Worm (Caenorhabditis elegans) whole organism, early embryonic: ENCODE data around the gene W08G11.3.

Experiments used
- B0310.2 ChIP-seq: sonication (generic microtip); optimal IDR thresholded peaks from 2 replicates; lab custom pipeline; 2016; ENCODE audit warnings: mild to moderate bottlenecking, missing genetic modification characterization, missing compliant biosample characterization
- F13C5.2 ChIP-seq: sonication (generic microtip); optimal IDR thresholded peaks from 2 replicates; lab custom pipeline; 2017; ENCODE audit warnings: mild to moderate bottlenecking, missing genetic modification characterization, inconsistent platforms, missing compliant biosample characterization
- aly-1 ChIP-seq: sonication (generic microtip); optimal IDR thresholded peaks from 2 replicates; lab custom pipeline; 2016; ENCODE audit warnings: missing genetic modification characterization, missing compliant biosample characterization
- ama-1 ChIP-seq: fragments of 150-350 bp; optimal IDR thresholded peaks from 2 replicates; lab custom pipeline; 2014
- ceh-13 ChIP-seq: fragments of 200-800 bp; sonication (Bioruptor generic); optimal IDR thresholded peaks from 2 replicates; lab custom pipeline; 2018; ENCODE audit warnings: mild to moderate bottlenecking, missing genetic modification characterization, missing compliant biosample characterization
- ceh-36 ChIP-seq: sonication (generic microtip); optimal IDR thresholded peaks from 2 replicates; lab custom pipeline; 2016; ENCODE audit warnings: missing genetic modification characterization, inconsistent platforms, missing compliant biosample characterization
- ets-7 ChIP-seq: sonication (generic microtip); optimal IDR thresholded peaks from 2 replicates; lab custom pipeline; 2016; ENCODE audit warnings: missing genotype, missing genetic modification characterization, missing compliant biosample characterization
- flt-1 ChIP-seq: fragments of 200-800 bp; sonication (Bioruptor generic); IDR thresholded peaks from 2 replicates; pipeline ENCODE4 v1.3.6; 2022; ENCODE audit warnings: missing genetic modification characterization, missing compliant biosample characterization
- hmbx-1 ChIP-seq: sonication (generic microtip); optimal IDR thresholded peaks from 2 replicates; lab custom pipeline; 2016; ENCODE audit warnings: mild to moderate bottlenecking, missing genetic modification characterization, missing compliant biosample characterization
- hmg-4 ChIP-seq: fragments of 200-800 bp; sonication (Bioruptor generic); optimal IDR thresholded peaks from 2 replicates; lab custom pipeline; 2018; ENCODE audit warnings: mild to moderate bottlenecking, missing genetic modification characterization, missing compliant biosample characterization
- hnd-1 ChIP-seq: sonication (generic microtip); optimal IDR thresholded peaks from 2 replicates; lab custom pipeline; 2016; ENCODE audit warnings: missing genetic modification characterization, missing compliant biosample characterization
- pes-1 ChIP-seq: fragments of 200-800 bp; sonication (Bioruptor generic); IDR thresholded peaks from 2 replicates; pipeline ENCODE4 v1.3.6; 2022; ENCODE audit warnings: missing genetic modification reagents, missing genetic modification characterization, missing compliant biosample characterization
- scrt-1 ChIP-seq: fragments of 200-800 bp; sonication (Bioruptor generic); IDR thresholded peaks from 2 replicates; pipeline ENCODE4 v1.3.6; 2022; ENCODE audit warnings: missing genetic modification characterization, missing compliant biosample characterization
- tbx-37 ChIP-seq: fragments of 200-800 bp; sonication (Bioruptor generic); conservative IDR thresholded peaks from 2 replicates; pipeline ENCODE4 v1.3.6; 2022; ENCODE audit warnings: missing genetic modification reagents, missing genetic modification characterization, missing compliant biosample characterization

- TF ChIP-seq pes-1 (GFP tag; lab: Robert Waterston, UW): no peak
- TF ChIP-seq ama-1: no peak
- no peak for TF ChIP-seq B0310.2
- TF ChIP-seq flt-1 (GFP tag; lab: Robert Waterston, UW): no peak
- no peak for TF ChIP-seq scrt-1 (GFP tag; lab: Robert Waterston, UW)
- no peak for TF ChIP-seq hnd-1
- no peak for TF ChIP-seq ets-7 (tag; lab: Kevin White, UChicago)
- no peak for TF ChIP-seq aly-1 (tag; lab: Kevin White, UChicago)
- TF ChIP-seq hmbx-1 (tag; lab: Kevin White, UChicago): no peak
- TF ChIP-seq hmg-4 (GFP tag; lab: Kevin White, UChicago): no peak
- no peak for TF ChIP-seq F13C5.2
- no peak for TF ChIP-seq tbx-37 (GFP tag; lab: Robert Waterston, UW)
- TF ChIP-seq ceh-13 (GFP tag; lab: Kevin White, UChicago): no peak
- TF ChIP-seq ceh-36 (tag; lab: Kevin White, UChicago): no peak
Observed at ce11 chrV:16420696-16421095, 53.2 kb downstream of the W08G11.3 start, which contains the start of gene srw-48.
